Worm (Caenorhabditis elegans): ENCODE measurements around the gene F16G10.8.

DNA sequence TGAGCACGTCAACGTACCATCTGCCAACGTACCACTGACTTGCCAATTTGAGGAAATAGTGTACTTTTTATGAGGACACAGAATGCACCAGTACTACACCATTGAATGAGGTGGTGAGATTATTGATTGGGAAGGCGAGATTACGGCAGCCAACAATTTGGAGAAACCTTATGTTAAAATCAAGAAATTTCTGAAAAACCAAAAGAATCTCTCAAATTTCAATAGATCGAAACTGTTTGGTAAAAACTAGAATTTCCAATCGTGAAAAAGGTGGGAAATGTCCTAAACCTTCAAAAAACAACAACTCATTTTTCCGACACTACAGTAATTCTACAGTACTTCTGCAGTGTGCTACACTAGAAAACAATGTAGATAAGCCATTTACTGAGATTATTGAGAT lies 48.7 kb upstream of the F16G10.8 start, which contains the start of gene ceh-86:
- TF ChIP-seq flt-1 (GFP tag; IDR thresholded peaks at IDR 0.05) (no peak), sea-1 (GFP tag; conservative IDR thresholded peaks at IDR 0.05) (no peak), scrt-1 (GFP tag; IDR thresholded peaks at IDR 0.05) (no peak), hmg-4 (GFP tag; optimal IDR thresholded peaks at IDR 0.05) (no peak), ceh-36 (tag; optimal IDR thresholded peaks at IDR 0.05) (no peak), tra-4 (tag; optimal IDR thresholded peaks at IDR 0.05) (no peak), ama-1 (optimal IDR thresholded peaks at IDR 0.05) (no peak), tbx-11 (GFP tag; IDR thresholded peaks at IDR 0.05) (no peak), ets-7 (tag; optimal IDR thresholded peaks at IDR 0.05) (no peak), aly-1 (tag; optimal IDR thresholded peaks at IDR 0.05) (no peak), ceh-13 (GFP tag; optimal IDR thresholded peaks at IDR 0.05) (no peak), B0310.2 (tag; optimal IDR thresholded peaks at IDR 0.05) (no peak), tbx-37 (GFP tag; conservative IDR thresholded peaks at IDR 0.05) (no peak)

Data from whole organism, early embryonic.